Fruit fly (Drosophila melanogaster) whole organism, embryonic: ENCODE results near the gene CG3679.

ENCODE experiments used
- Antp ChIP-seq: fragments of 200-800 bp; sonication (Bioruptor generic); optimal IDR thresholded peaks from 3 replicates; lab custom pipeline; 2016; ENCODE audit warnings: missing biosample characterization, missing genetic modification characterization
- Bgb ChIP-seq: fragments of 200-800 bp; sonication (Bioruptor generic); IDR thresholded peaks from 2 replicates; pipeline ENCODE4 v1.3.6; 2022; ENCODE audit warnings: missing biosample characterization, missing genetic modification characterization; ENCODE audit not compliant: partially characterized antibody
- CG10209 ChIP-seq: fragments of 200-800 bp; sonication (Bioruptor generic); optimal IDR thresholded peaks from 3 replicates; lab custom pipeline; 2017; ENCODE audit warnings: missing biosample characterization, mild to moderate bottlenecking, missing genetic modification characterization, missing genetic modification reagents
- CG10267 ChIP-seq: fragments of 200-800 bp; sonication (Bioruptor generic); optimal IDR thresholded peaks from 2 replicates; lab custom pipeline; 2018; ENCODE audit warnings: missing biosample characterization, mild to moderate bottlenecking, missing genetic modification characterization, moderate library complexity
- CG10274 ChIP-seq: fragments of 200-800 bp; sonication (Bioruptor generic); optimal IDR thresholded peaks from 3 replicates; lab custom pipeline; 2017; ENCODE audit warnings: missing biosample characterization, mild to moderate bottlenecking, missing genetic modification characterization
- CG11247 ChIP-seq: fragments of 200-800 bp; sonication (Bioruptor generic); IDR thresholded peaks from 2 replicates; pipeline ENCODE4 v1.3.6; 2022; ENCODE audit warnings: missing biosample characterization, missing genetic modification characterization
- CG11696 ChIP-seq: fragments of 200-800 bp; sonication (Bioruptor generic); IDR thresholded peaks from 2 replicates; pipeline ENCODE4 v1.3.6; 2022; ENCODE audit warnings: missing biosample characterization, missing genetic modification characterization
- CG13894 ChIP-seq: fragments of 200-800 bp; sonication (Bioruptor generic); optimal IDR thresholded peaks from 3 replicates; lab custom pipeline; 2018; ENCODE audit warnings: missing biosample characterization, mild to moderate bottlenecking, missing genetic modification characterization, moderate library complexity
- CG14710 ChIP-seq: fragments of 200-800 bp; sonication (Bioruptor generic); optimal IDR thresholded peaks from 3 replicates; lab custom pipeline; 2019; ENCODE audit warnings: missing biosample characterization, mild to moderate bottlenecking, missing genetic modification characterization, moderate library complexity
- CG14965 ChIP-seq: fragments of 200-800 bp; sonication (Bioruptor generic); optimal IDR thresholded peaks from 2 replicates; lab custom pipeline; 2016; ENCODE audit warnings: missing biosample characterization, missing genetic modification characterization, borderline replicate concordance
- CG15011 ChIP-seq: fragments of 200-800 bp; sonication (Bioruptor generic); optimal IDR thresholded peaks from 3 replicates; lab custom pipeline; 2018; ENCODE audit warnings: missing biosample characterization, mild to moderate bottlenecking, missing genetic modification characterization
- CG1603 ChIP-seq: fragments of 200-800 bp; sonication (Bioruptor generic); optimal IDR thresholded peaks from 2 replicates; lab custom pipeline; 2019; ENCODE audit warnings: missing biosample characterization, mild to moderate bottlenecking, missing genetic modification characterization, moderate library complexity
- CG1647 ChIP-seq: fragments of 200-800 bp; sonication (Bioruptor generic); optimal IDR thresholded peaks from 3 replicates; lab custom pipeline; 2016; ENCODE audit warnings: missing biosample characterization, missing genetic modification characterization
- CG16813 ChIP-seq: fragments of 200-800 bp; sonication (Bioruptor generic); IDR thresholded peaks from 3 replicates; pipeline ENCODE4 v1.3.6; 2022; ENCODE audit warnings: missing biosample characterization, missing genetic modification characterization; ENCODE audit not compliant: partially characterized antibody
- CG17829 ChIP-seq: fragments of 200-800 bp; optimal IDR thresholded peaks from 2 replicates; lab custom pipeline; 2019; ENCODE audit warnings: missing biosample characterization, mild to moderate bottlenecking, missing genetic modification characterization, moderate library complexity
- CG2202 ChIP-seq: fragments of 200-800 bp; sonication (Bioruptor generic); optimal IDR thresholded peaks from 2 replicates; lab custom pipeline; 2018; ENCODE audit warnings: missing biosample characterization, mild to moderate bottlenecking, missing genetic modification characterization
- CG3163 ChIP-seq: fragments of 200-800 bp; sonication (Bioruptor generic); optimal IDR thresholded peaks from 3 replicates; lab custom pipeline; 2016; ENCODE audit warnings: missing biosample characterization, missing genetic modification characterization
- CG34376 ChIP-seq: fragments of 200-800 bp; sonication (Bioruptor generic); optimal IDR thresholded peaks from 2 replicates; lab custom pipeline; 2018; ENCODE audit warnings: missing biosample characterization, mild to moderate bottlenecking, missing genetic modification characterization
- CG5245 ChIP-seq: fragments of 200-800 bp; sonication (Bioruptor generic); optimal IDR thresholded peaks from 3 replicates; lab custom pipeline; 2016; ENCODE audit warnings: missing biosample characterization, missing genetic modification characterization
- CG6791 ChIP-seq: fragments of 200-800 bp; sonication (Bioruptor generic); IDR thresholded peaks from 3 replicates; pipeline ENCODE4 v1.3.6; 2022; ENCODE audit warnings: missing biosample characterization, missing genetic modification characterization; ENCODE audit not compliant: partially characterized antibody
- CG8089 ChIP-seq: fragments of 200-800 bp; sonication (Bioruptor generic); optimal IDR thresholded peaks from 3 replicates; lab custom pipeline; 2016; ENCODE audit warnings: missing biosample characterization, missing genetic modification characterization
- CG8359 ChIP-seq: fragments of 200-800 bp; sonication (Bioruptor generic); optimal IDR thresholded peaks from 2 replicates; lab custom pipeline; 2017; ENCODE audit warnings: missing biosample characterization, mild to moderate bottlenecking, missing genetic modification characterization, borderline replicate concordance
- CG9797 ChIP-seq: fragments of 200-800 bp; sonication (Bioruptor generic); optimal IDR thresholded peaks from 3 replicates; lab custom pipeline; 2018; ENCODE audit warnings: missing biosample characterization, mild to moderate bottlenecking, missing genetic modification characterization
- CG9932 ChIP-seq: fragments of 200-800 bp; sonication (Bioruptor generic); IDR thresholded peaks from 2 replicates; pipeline ENCODE4 v1.3.6; 2022; ENCODE audit warnings: missing biosample characterization, missing genetic modification characterization
- Chrac-16 ChIP-seq: fragments of 200-800 bp; sonication (Bioruptor generic); optimal IDR thresholded peaks from 3 replicates; lab custom pipeline; 2016; ENCODE audit warnings: missing biosample characterization, missing genetic modification characterization
- CrebB ChIP-seq: fragments of 200-800 bp; sonication (Bioruptor generic); optimal IDR thresholded peaks from 3 replicates; lab custom pipeline; 2018; ENCODE audit warnings: missing biosample characterization, mild to moderate bottlenecking, missing genetic modification characterization
- H2.0 ChIP-seq: fragments of 200-800 bp; sonication (Bioruptor generic); IDR thresholded peaks from 2 replicates; pipeline ENCODE4 v1.3.6; 2022; ENCODE audit warnings: missing biosample characterization, missing genetic modification characterization
- Hr3 ChIP-seq: fragments of 200-800 bp; sonication (Bioruptor generic); optimal IDR thresholded peaks from 3 replicates; lab custom pipeline; 2016; ENCODE audit warnings: missing biosample characterization, missing genetic modification characterization
- Kr ChIP-seq: fragments of 200-800 bp; sonication (Bioruptor generic); optimal IDR thresholded peaks from 2 replicates; lab custom pipeline; 2017; ENCODE audit warnings: missing biosample characterization, mild to moderate bottlenecking, missing genetic modification characterization
- Med ChIP-seq: fragments of 200-800 bp; sonication (Bioruptor generic); peaks from one replicate; lab custom pipeline; 2016; ENCODE audit warnings: missing biosample characterization, missing genetic modification characterization, mild to moderate bottlenecking, inconsistent platforms, moderate library complexity
- NC2α ChIP-seq: fragments of 200-800 bp; sonication (Bioruptor generic); optimal IDR thresholded peaks from 2 replicates; lab custom pipeline; 2016; ENCODE audit warnings: missing biosample characterization, missing genetic modification characterization
- Nf-YC ChIP-seq: fragments of 200-800 bp; optimal IDR thresholded peaks from 3 replicates; lab custom pipeline; 2019; ENCODE audit warnings: missing biosample characterization, mild to moderate bottlenecking, missing genetic modification characterization, moderate library complexity
- Sox102F ChIP-seq: fragments of 200-800 bp; sonication (Bioruptor generic); optimal IDR thresholded peaks from 2 replicates; lab custom pipeline; 2018; ENCODE audit warnings: missing biosample characterization, mild to moderate bottlenecking, missing genetic modification characterization, moderate library complexity
- Spps ChIP-seq: fragments of 200-800 bp; sonication (Bioruptor generic); optimal IDR thresholded peaks from 2 replicates; lab custom pipeline; 2018; ENCODE audit warnings: missing biosample characterization, mild to moderate bottlenecking, missing genetic modification characterization
- ara ChIP-seq: fragments of 200-800 bp; sonication (Bioruptor generic); IDR thresholded peaks from 2 replicates; pipeline ENCODE4 v1.3.6; 2022; ENCODE audit warnings: missing biosample characterization, missing genetic modification characterization
- caup ChIP-seq: fragments of 200-800 bp; sonication (Bioruptor generic); optimal IDR thresholded peaks from 3 replicates; lab custom pipeline; 2017; ENCODE audit warnings: missing biosample characterization, mild to moderate bottlenecking, missing genetic modification characterization, moderate library complexity; ENCODE audit not compliant: severe bottlenecking
- crp ChIP-seq, 2 experiments: fragments of 200-800 bp; sonication (Bioruptor generic); optimal IDR thresholded peaks; 2 replicates in 1 of 2; 3 replicates in 1 of 2; lab custom pipeline; 2017; ENCODE audit warnings: missing biosample characterization in 2 of 2, missing genetic modification characterization in 2 of 2, mild to moderate bottlenecking in 1 of 2, moderate library complexity in 1 of 2
- dati ChIP-seq: fragments of 200-800 bp; sonication (Bioruptor generic); IDR thresholded peaks from 2 replicates; pipeline ENCODE4 v1.3.6; 2022; ENCODE audit warnings: missing biosample characterization, missing genetic modification characterization
- ewg ChIP-seq: fragments of 200-800 bp; sonication (Bioruptor generic); optimal IDR thresholded peaks from 3 replicates; lab custom pipeline; 2017; ENCODE audit warnings: mild to moderate bottlenecking, missing biosample characterization, missing genetic modification reagents, missing genetic modification characterization
- fd64A ChIP-seq: fragments of 200-800 bp; sonication (Bioruptor generic); optimal IDR thresholded peaks from 3 replicates; lab custom pipeline; 2018; ENCODE audit warnings: missing biosample characterization, mild to moderate bottlenecking, missing genetic modification characterization
- gcm ChIP-seq: fragments of 200-800 bp; sonication (Bioruptor generic); optimal IDR thresholded peaks from 2 replicates; lab custom pipeline; 2019; ENCODE audit warnings: missing biosample characterization, mild to moderate bottlenecking, missing genetic modification characterization, moderate library complexity
- gem ChIP-seq: fragments of 200-800 bp; sonication (Bioruptor generic); optimal IDR thresholded peaks from 2 replicates; lab custom pipeline; 2019; ENCODE audit warnings: missing biosample characterization, mild to moderate bottlenecking, missing genetic modification characterization, moderate library complexity
- grn ChIP-seq: fragments of 200-800 bp; sonication (Bioruptor generic); optimal IDR thresholded peaks from 3 replicates; lab custom pipeline; 2017; ENCODE audit warnings: missing biosample characterization, missing genetic modification characterization
- insv ChIP-seq, 2 experiments: fragments of 200-800 bp; sonication (Bioruptor generic); optimal IDR thresholded peaks; 3 replicates each; lab custom pipeline; 2016 to 2018; ENCODE audit warnings: missing biosample characterization in 2 of 2, missing genetic modification characterization in 2 of 2
- nerfin-1 ChIP-seq: fragments of 200-800 bp; sonication (Bioruptor generic); optimal IDR thresholded peaks from 3 replicates; lab custom pipeline; 2019; ENCODE audit warnings: missing biosample characterization, mild to moderate bottlenecking, missing genetic modification characterization, moderate library complexity
- odd ChIP-seq: fragments of 200-800 bp; sonication (Bioruptor generic); optimal IDR thresholded peaks from 2 replicates; lab custom pipeline; 2017; ENCODE audit warnings: missing biosample characterization, mild to moderate bottlenecking, missing genetic modification characterization
- sc ChIP-seq, 3 experiments: fragments of >200 bp in 2 of 3; fragments of 200-800 bp in 1 of 3; sonication (Bioruptor generic) in 1 of 3; optimal IDR thresholded peaks; 2 replicates in 2 of 3; 3 replicates in 1 of 3; lab custom pipeline; 2017; ENCODE audit warnings: mild to moderate bottlenecking in 1 of 3, missing biosample characterization in 1 of 3, missing genetic modification characterization in 1 of 3, missing genetic modification reagents in 1 of 3
- shn ChIP-seq: fragments of 200-800 bp; sonication (Bioruptor generic); optimal IDR thresholded peaks from 3 replicates; lab custom pipeline; 2016; ENCODE audit warnings: missing biosample characterization, missing genetic modification characterization

CG3679 gene

DNA sequence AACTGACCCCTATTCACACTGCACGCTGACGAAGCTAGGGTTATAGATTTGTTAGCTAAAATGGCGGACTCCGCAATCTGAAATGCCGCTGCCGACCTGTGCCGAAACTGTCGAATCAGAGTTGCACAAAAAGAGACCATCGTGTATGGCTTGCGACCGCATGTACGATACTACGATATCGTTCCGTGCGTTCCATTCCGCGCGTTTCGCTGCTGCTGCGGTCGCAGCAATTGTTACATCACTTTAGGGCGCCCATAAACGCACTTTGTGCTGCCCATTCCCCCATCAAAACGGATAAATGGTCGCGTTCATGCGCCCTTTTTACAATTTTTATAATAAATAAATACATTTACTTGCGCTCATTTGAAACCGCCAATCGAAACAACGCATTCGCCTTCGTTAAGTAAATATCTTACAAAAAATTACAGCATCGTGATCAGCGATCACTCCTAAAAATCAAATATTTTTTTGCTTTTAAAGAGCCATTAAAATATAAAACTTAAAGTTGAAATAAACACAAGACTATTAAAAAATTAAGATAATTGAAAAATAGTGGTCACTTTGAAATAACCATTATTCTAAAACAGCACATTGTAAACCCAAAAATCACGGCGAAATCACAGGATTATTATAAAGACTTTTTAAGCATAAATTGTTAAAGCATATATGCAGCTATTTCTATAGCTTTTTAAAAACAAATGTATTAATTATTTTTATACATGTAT lies 16.7 kb downstream of the CG3679 start, which contains the start of gene Cyp1 (continued):
- no peak for TF ChIP-seq CG10267 (tag; lab: Kevin White, UChicago)
- TF ChIP-seq CG10274 (GFP tag; lab: Kevin White, UChicago): no peak
- TF ChIP-seq CG1647 (GFP tag; lab: Kevin White, UChicago): no peak
- no peak for TF ChIP-seq CG10209 (GFP tag; lab: Kevin White, UChicago)
- peak; percentile 85 for TF ChIP-seq CG6791 (GFP tag; lab: Robert Waterston, UW)
- no peak for TF ChIP-seq CG8089
- no peak for TF ChIP-seq CG5245 (GFP tag; lab: Kevin White, UChicago)
- peak; percentile 68 for TF ChIP-seq CG9932
- TF ChIP-seq grn (GFP tag; lab: Kevin White, UChicago): no peak
- no peak for TF ChIP-seq nerfin-1
- TF ChIP-seq Hr3 (GFP tag; lab: Kevin White, UChicago): peak; percentile 5
- TF ChIP-seq NC2α (GFP tag; lab: Kevin White, UChicago): no peak
- no peak for TF ChIP-seq CG14965 (GFP tag; lab: Kevin White, UChicago)
- TF ChIP-seq dati (GFP tag; lab: Robert Waterston, UW): 0 out of 2 replicates have a peak, but pooled peaks have one; percentile 17
- no peak for TF ChIP-seq Chrac-16 (GFP tag; lab: Kevin White, UChicago)
- peak; percentile 21 for TF ChIP-seq caup (GFP tag; lab: Kevin White, UChicago)
- no peak for TF ChIP-seq CrebB (tag; lab: Kevin White, UChicago)
- peak; percentile 51 for TF ChIP-seq CG11247 (GFP tag; lab: Robert Waterston, UW)
- no peak for TF ChIP-seq CG15011
- no peak for TF ChIP-seq gcm (GFP tag; lab: Kevin White, UChicago)
- TF ChIP-seq CG16813 (GFP tag; lab: Robert Waterston, UW): peak; percentile 80
- no peak for TF ChIP-seq insv (GFP tag; optimal IDR thresholded peaks at IDR 0.05; lab: Kevin White, UChicago)
- no peak for TF ChIP-seq shn (GFP tag; lab: Kevin White, UChicago)
- no peak for TF ChIP-seq CG2202 (tag; lab: Kevin White, UChicago)
- no peak for TF ChIP-seq Kr (GFP tag; lab: Kevin White, UChicago)
- no peak for TF ChIP-seq Spps (tag; lab: Kevin White, UChicago)
- TF ChIP-seq CG11696: peak; percentile 19; the same call in 1 of the 2 replicates
- TF ChIP-seq sc (optimal IDR thresholded peaks at IDR 0.05; lab: Kevin White, UChicago): no peak
- TF ChIP-seq sc (GFP tag; optimal IDR thresholded peaks at IDR 0.05; lab: Kevin White, UChicago): no peak
- TF ChIP-seq ewg (GFP tag; lab: Kevin White, UChicago): peak; percentile 12
- TF ChIP-seq H2.0 (GFP tag; lab: Robert Waterston, UW): peak; percentile 36; the same call in 1 of the 2 replicates
- TF ChIP-seq CG17829 (tag; lab: Kevin White, UChicago): peak; percentile 11
- TF ChIP-seq Bgb (GFP tag; lab: Robert Waterston, UW): peak; percentile 89
- TF ChIP-seq ara: no peak; the same call in 1 of the 2 replicates
- TF ChIP-seq crp (GFP tag; optimal IDR thresholded peaks at IDR 0.05; lab: Kevin White, UChicago): no peak
- TF ChIP-seq gem (tag; lab: Kevin White, UChicago): no peak
- TF ChIP-seq fd64A (GFP tag; lab: Kevin White, UChicago): no peak
- TF ChIP-seq odd: no peak
- TF ChIP-seq Sox102F (GFP tag; lab: Kevin White, UChicago): no peak
- TF ChIP-seq CG8359 (GFP tag; lab: Kevin White, UChicago): no peak
- TF ChIP-seq Antp (GFP tag; lab: Kevin White, UChicago): peak; percentile 12
- TF ChIP-seq CG3163 (GFP tag; lab: Kevin White, UChicago): no peak
- peak; percentile 90 for TF ChIP-seq CG1603
- no peak for TF ChIP-seq CG34376 (GFP tag; lab: Kevin White, UChicago)
- TF ChIP-seq Med (GFP tag; lab: Kevin White, UChicago): peak; percentile 88
- TF ChIP-seq CG9797: peak; percentile 41
- TF ChIP-seq CG13894 (tag; lab: Kevin White, UChicago): peak; percentile 38
- peak; percentile 32 for TF ChIP-seq CG14710 (tag; lab: Kevin White, UChicago)
- no peak for TF ChIP-seq Nf-YC
